Fruit fly (Drosophila melanogaster): ENCODE data around the gene Gagr.

Gene Gagr

dm6 chr3L:16410234-16411119 is 16.1 kb downstream of the Gagr start (continued):
- TF ChIP-seq CG31627 (GFP tag; optimal IDR thresholded peaks at IDR 0.05), result peak; percentile 91
- TF ChIP-seq Sox102F (GFP tag; optimal IDR thresholded peaks at IDR 0.05), result peak; percentile 90
- peak; percentile 78 for TF ChIP-seq spab (GFP tag; optimal IDR thresholded peaks at IDR 0.05)
- TF ChIP-seq CG8632 (GFP tag; optimal IDR thresholded peaks at IDR 0.05), result peak; percentile 82
- peak; percentile 76 for TF ChIP-seq CG16779 (tag; optimal IDR thresholded peaks at IDR 0.05)
- peak; percentile 84 for TF ChIP-seq Eip75B (GFP tag; optimal IDR thresholded peaks at IDR 0.05)
- TF ChIP-seq dac (GFP tag; optimal IDR thresholded peaks at IDR 0.05), result peak; percentile 87
- TF ChIP-seq Met (GFP tag; optimal IDR thresholded peaks at IDR 0.05), result peak; percentile 89
- TF ChIP-seq Blimp-1 (GFP tag; optimal IDR thresholded peaks at IDR 0.05), result peak; percentile 92
- peak; percentile 47 for TF ChIP-seq fd85E (GFP tag; optimal IDR thresholded peaks at IDR 0.05)

- TF ChIP-seq CG34406 (GFP tag; optimal IDR thresholded peaks at IDR 0.05) (no peak), CG9139 (GFP tag; optimal IDR thresholded peaks at IDR 0.05) (no peak), fd59A (GFP tag; optimal IDR thresholded peaks at IDR 0.05) (no peak), CG32006 (GFP tag; optimal IDR thresholded peaks at IDR 0.05) (no peak), Eip75B (GFP tag; optimal IDR thresholded peaks at IDR 0.05) (peak; percentile 63), CG7368 (GFP tag; optimal IDR thresholded peaks at IDR 0.05) (peak; percentile 43), svp (GFP tag) (peak; percentile 87), spab (GFP tag; optimal IDR thresholded peaks at IDR 0.05) (no peak), Sox102F (GFP tag; optimal IDR thresholded peaks at IDR 0.05) (no peak), CG11902 (GFP tag; optimal IDR thresholded peaks at IDR 0.05) (no peak), CG6792 (GFP tag; optimal IDR thresholded peaks at IDR 0.05) (no peak), CG6854 (GFP tag; optimal IDR thresholded peaks at IDR 0.05) (peak; percentile 88), Ets21C (GFP tag; optimal IDR thresholded peaks at IDR 0.05) (no peak), esn (GFP tag; optimal IDR thresholded peaks at IDR 0.05) (peak; percentile 65), Gug (GFP tag; IDR thresholded peaks at IDR 0.05) (no peak), CG8119 (GFP tag; IDR thresholded peaks at IDR 0.05) (peak; percentile 47; the same call in 1 of the 3 replicates), cyc (GFP tag; optimal IDR thresholded peaks at IDR 0.05) (peak; percentile 7), fd85E (GFP tag; optimal IDR thresholded peaks at IDR 0.05) (peak; percentile 14), Hr39 (GFP tag; optimal IDR thresholded peaks at IDR 0.05) (no peak), CG4318 (GFP tag; optimal IDR thresholded peaks at IDR 0.05) (no peak), CG16779 (tag; optimal IDR thresholded peaks at IDR 0.05) (no peak), CG10669 (GFP tag; optimal IDR thresholded peaks at IDR 0.05) (no peak), CG8632 (GFP tag; optimal IDR thresholded peaks at IDR 0.05) (no peak), fkh (GFP tag; optimal IDR thresholded peaks at IDR 0.05) (no peak), OdsH (GFP tag; optimal IDR thresholded peaks at IDR 0.05) (no peak), net (GFP tag; optimal IDR thresholded peaks at IDR 0.05) (peak; percentile 73), CG3032 (tag; optimal IDR thresholded peaks at IDR 0.05) (peak; percentile 43), Sox14 (GFP tag; optimal IDR thresholded peaks at IDR 0.05) (peak; percentile 66), dac (GFP tag; optimal IDR thresholded peaks at IDR 0.05) (no peak), Met (GFP tag; optimal IDR thresholded peaks at IDR 0.05) (peak; percentile 42), eg (GFP tag; IDR thresholded peaks at IDR 0.05) (peak; percentile 55; the same call in 2 of the 3 replicates), salr (GFP tag; optimal IDR thresholded peaks at IDR 0.05) (peak in 1 of 2 experiments; percentile 26), CG1621 (tag; optimal IDR thresholded peaks at IDR 0.05) (no peak), topi (GFP tag; optimal IDR thresholded peaks at IDR 0.05) (peak; percentile 49), CG10631 (GFP tag; optimal IDR thresholded peaks at IDR 0.05) (no peak), dsx (GFP tag; optimal IDR thresholded peaks at IDR 0.05; ENCODE audit: poor library complexity, severe bottlenecking) (no peak), vri (GFP tag; optimal IDR thresholded peaks at IDR 0.05) (no peak), ss (GFP tag; optimal IDR thresholded peaks at IDR 0.05) (no peak), Smox (GFP tag; optimal IDR thresholded peaks at IDR 0.05) (peak; percentile 18), Hr4 (GFP tag; optimal IDR thresholded peaks at IDR 0.05) (no peak), Blimp-1 (GFP tag; optimal IDR thresholded peaks at IDR 0.05) (peak; percentile 28), CG6276 (GFP tag; optimal IDR thresholded peaks at IDR 0.05) (no peak), CG3919 (GFP tag; optimal IDR thresholded peaks at IDR 0.05) (peak; percentile 75), Lpt (GFP tag; optimal IDR thresholded peaks at IDR 0.05) (no peak), Ets96B (tag; optimal IDR thresholded peaks at IDR 0.05) (peak; percentile 36)
Observed at dm6 chr3L:16411566-16411965, 17.2 kb downstream of the Gagr start, which contains the start of gene fax. Gene fax (minus strand): TSS chr3L:16411828.

All from whole organism, prepupa.